Fruit fly (Drosophila melanogaster) whole organism: Measurements from ENCODE around the gene car.

Source experiments
- CG8478 ChIP-seq: fragments of >200 bp; optimal IDR thresholded peaks from 2 replicates; lab custom pipeline; 2018; ENCODE audit warnings: inconsistent platforms
- Dll ChIP-seq: fragments of >200 bp; optimal IDR thresholded peaks from 2 replicates; lab custom pipeline; 2017
- EcR ChIP-seq, 2 experiments: fragments of >200 bp; optimal IDR thresholded peaks; 2 replicates each; lab custom pipeline; 2017; ENCODE audit warnings: missing biosample characterization in 2 of 2, missing genetic modification characterization in 2 of 2, missing genetic modification reagents in 2 of 2
- pan ChIP-seq: fragments of >200 bp; optimal IDR thresholded peaks from 2 replicates; lab custom pipeline; 2017
- psq ChIP-seq: fragments of >200 bp; optimal IDR thresholded peaks from 2 replicates; lab custom pipeline; 2017
- usp ChIP-seq: fragments of >200 bp; optimal IDR thresholded peaks from 2 replicates; lab custom pipeline; 2017; ENCODE audit warnings: missing biosample characterization, missing genetic modification characterization, mixed read lengths

The car gene

dm6 chrX:19573687-19574086 lies 7.9 kb downstream of the car start:
- TF ChIP-seq EcR (GFP tag; optimal IDR thresholded peaks at IDR 0.05; lab: Kevin White, UChicago): no peak
- TF ChIP-seq usp (GFP tag; lab: Kevin White, UChicago): no peak
- no peak for TF ChIP-seq pan (lab: Kevin White, UChicago)
- TF ChIP-seq Dll: no peak
- TF ChIP-seq CG8478 (lab: Kevin White, UChicago): no peak
- TF ChIP-seq psq (lab: Kevin White, UChicago): no peak

dm6 chrX:19577940-19578632 lies 12.3 kb downstream of the car start:
- TF ChIP-seq Dll: no peak
- TF ChIP-seq CG8478 (lab: Kevin White, UChicago): no peak
- TF ChIP-seq EcR (GFP tag; optimal IDR thresholded peaks at IDR 0.05; lab: Kevin White, UChicago): no peak
- no peak for TF ChIP-seq pan (lab: Kevin White, UChicago)
- no peak for TF ChIP-seq usp (GFP tag; lab: Kevin White, UChicago)
- TF ChIP-seq psq (lab: Kevin White, UChicago): no peak

dm6 chrX:19578908-19579647 lies 13.3 kb downstream of the car start:
- TF ChIP-seq pan (lab: Kevin White, UChicago) (no peak), CG8478 (lab: Kevin White, UChicago) (peak; percentile 89)

dm6 chrX:19579648-19580301 lies 14.0 kb downstream of the car start, which contains the start of gene Tao:
Gene Tao (minus strand): TSS chrX:19579800.
- TF ChIP-seq EcR (GFP tag; optimal IDR thresholded peaks at IDR 0.05; lab: Kevin White, UChicago) (no peak), psq (lab: Kevin White, UChicago) (no peak)

- TF ChIP-seq psq (lab: Kevin White, UChicago): no peak
- no peak for TF ChIP-seq pan (lab: Kevin White, UChicago)
- no peak for TF ChIP-seq usp (GFP tag; lab: Kevin White, UChicago)
- no peak for TF ChIP-seq CG8478 (lab: Kevin White, UChicago)
These were observed 16.1 kb downstream of the car start, which contains the start of gene CG14218 for dm6 chrX:19581881-19582280. Gene CG14218 (minus strand): TSS chrX:19581981.

- TF ChIP-seq Dll: no peak
- no peak for TF ChIP-seq usp (GFP tag; lab: Kevin White, UChicago)
- no peak for TF ChIP-seq psq (lab: Kevin White, UChicago)
- no peak for TF ChIP-seq CG8478 (lab: Kevin White, UChicago)
- TF ChIP-seq EcR (GFP tag; optimal IDR thresholded peaks at IDR 0.05; lab: Kevin White, UChicago): no peak
- TF ChIP-seq pan (lab: Kevin White, UChicago): no peak
These were observed 16.9 kb downstream of the car start for dm6 chrX:19582732-19583131.

dm6 chrX:19583317-19583716 lies 17.5 kb downstream of the car start, which contains the start of gene CG14204:
Gene CG14204 (plus strand): TSS chrX:19583617.
- TF ChIP-seq usp (GFP tag; lab: Kevin White, UChicago) (no peak), psq (lab: Kevin White, UChicago) (no peak), Dll (no peak), CG8478 (lab: Kevin White, UChicago) (no peak), EcR (GFP tag; optimal IDR thresholded peaks at IDR 0.05; lab: Kevin White, UChicago) (no peak), pan (lab: Kevin White, UChicago) (no peak)

dm6 chrX:19585142-19585541 lies 19.3 kb downstream of the car start:
- no peak for TF ChIP-seq psq (lab: Kevin White, UChicago)
- TF ChIP-seq usp (GFP tag; lab: Kevin White, UChicago): no peak
- no peak for TF ChIP-seq CG8478 (lab: Kevin White, UChicago)
- no peak for TF ChIP-seq Dll
- TF ChIP-seq EcR (GFP tag; optimal IDR thresholded peaks at IDR 0.05; lab: Kevin White, UChicago): no peak
- TF ChIP-seq pan (lab: Kevin White, UChicago): no peak

dm6 chrX:19590070-19590469 lies 24.3 kb downstream of the car start, which contains the start of gene CG14219:
Gene CG14219 (minus strand): TSS chrX:19590170.
- TF ChIP-seq EcR (GFP tag; optimal IDR thresholded peaks at IDR 0.05; lab: Kevin White, UChicago) (no peak), CG8478 (lab: Kevin White, UChicago) (no peak), psq (lab: Kevin White, UChicago) (no peak), usp (GFP tag; lab: Kevin White, UChicago) (no peak), Dll (no peak), pan (lab: Kevin White, UChicago) (no peak)

dm6 chrX:19590579-19590978 lies 24.8 kb downstream of the car start:
- TF ChIP-seq usp (GFP tag; lab: Kevin White, UChicago) (no peak), EcR (GFP tag; optimal IDR thresholded peaks at IDR 0.05; lab: Kevin White, UChicago) (no peak), psq (lab: Kevin White, UChicago) (no peak), pan (lab: Kevin White, UChicago) (no peak)

dm6 chrX:19592309-19592708 lies 26.5 kb downstream of the car start, which contains the start of gene CG14205:
Gene CG14205 (plus strand): TSS chrX:19592609.
- no peak for TF ChIP-seq CG8478 (lab: Kevin White, UChicago)
- no peak for TF ChIP-seq Dll

dm6 chrX:19595862-19596261 lies 30.0 kb downstream of the car start:
- no peak for TF ChIP-seq pan (lab: Kevin White, UChicago)
- TF ChIP-seq CG8478 (lab: Kevin White, UChicago): no peak
- no peak for TF ChIP-seq EcR (GFP tag; optimal IDR thresholded peaks at IDR 0.05; lab: Kevin White, UChicago)
- no peak for TF ChIP-seq Dll
- TF ChIP-seq psq (lab: Kevin White, UChicago): no peak
